Comparison of ENCODE assay signal across 1 worm cellular context in the genomic region with DNA sequence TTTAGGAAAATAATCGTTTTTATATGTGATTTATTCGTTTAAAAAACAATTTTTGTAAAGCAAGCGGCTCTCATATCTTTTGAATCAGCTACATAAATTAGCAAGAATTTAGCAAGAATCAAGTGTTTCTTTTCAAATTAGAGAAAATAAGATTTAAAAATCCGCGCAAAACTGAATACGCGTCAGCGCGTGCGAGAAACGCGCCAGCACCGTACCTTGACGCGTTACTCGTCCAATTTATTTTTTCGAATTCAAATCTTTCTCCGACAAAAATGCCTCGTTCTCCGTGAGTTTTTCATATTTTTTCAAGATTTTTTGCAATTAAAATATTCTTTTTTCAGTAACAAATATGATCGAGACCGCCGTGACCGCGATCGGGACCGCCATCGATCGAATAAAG.
TF ChIP-seq lines count a peak whose summit lies in the region.

Y94H6A.3 (plus strand) TSS at position 232 of the 400 bp plus-strand sequence.

TF ChIP-seq in whole organism, L4 larva, 104 proteins besides CTCF, POLR2A, EP300 and RAD21 (continued from another document):
- TF ChIP-seq zfp-3 (GFP tag; conservative IDR thresholded peaks at IDR 0.05; lab: Robert Waterston, UW) (peak; percentile 78; the same call in 1 of the 2 replicates), dpl-1 (GFP tag; optimal IDR thresholded peaks at IDR 0.05; lab: Kevin White, UChicago) (peak; percentile 98), zip-2 (tag; optimal IDR thresholded peaks at IDR 0.05; lab: Kevin White, UChicago) (peak; percentile 46), nhr-10 (tag; optimal IDR thresholded peaks at IDR 0.05; lab: Kevin White, UChicago) (no peak), snpc-1.2 (GFP tag; IDR thresholded peaks at IDR 0.05; lab: Robert Waterston, UW) (peak; percentile 60; the same call in 1 of the 2 replicates), unc-62 (GFP tag; optimal IDR thresholded peaks at IDR 0.05 in 1 of 2; lab: Kevin White, UChicago) (peak in 1 of 2 experiments; percentile 79), unc-62 (tag; optimal IDR thresholded peaks at IDR 0.05; lab: Kevin White, UChicago) (no peak)
